Worm (Caenorhabditis elegans): Measurements from ENCODE around the gene atf-4.

Gene atf-4

ce11 chrX:14810718-14811117 lies at the start of gene atf-4:
atf-4 (minus strand) TSS chrX:14810810.
- TF ChIP-seq med-1 (GFP tag; optimal IDR thresholded peaks at IDR 0.05; ENCODE audit: insufficient read depth), result no peak
- no peak for TF ChIP-seq tab-1 (GFP tag; IDR thresholded peaks at IDR 0.05)
- 0 out of 2 replicates have a peak, but pooled peaks have one; percentile 46 for TF ChIP-seq T22C8.4 (GFP tag; IDR thresholded peaks at IDR 0.05)
- TF ChIP-seq cog-1 (tag; optimal IDR thresholded peaks at IDR 0.05), result no peak

- TF ChIP-seq cog-1 (tag; optimal IDR thresholded peaks at IDR 0.05), result peak; percentile 84
- TF ChIP-seq flt-1 (GFP tag; IDR thresholded peaks at IDR 0.05), result peak; percentile 77
- no peak; the same call in 1 of the 2 replicates for TF ChIP-seq ztf-23 (GFP tag; IDR thresholded peaks at IDR 0.05)
- no peak for TF ChIP-seq klf-2 (GFP tag; conservative IDR thresholded peaks at IDR 0.05)
Measured at ce11 chrX:14853712-14854217, 43.2 kb upstream of the atf-4 start, which contains the start of the genes C27C12.1 and C27C12.4. C27C12.1 (minus strand) TSS chrX:14853762. C27C12.4 (plus strand) TSS chrX:14854086.

ce11 chrX:14851904-14852303 lies 41.3 kb upstream of the atf-4 start:
- TF ChIP-seq klf-2 (GFP tag; conservative IDR thresholded peaks at IDR 0.05), result no peak
- TF ChIP-seq cog-1 (tag; optimal IDR thresholded peaks at IDR 0.05), result no peak
- no peak for TF ChIP-seq T22C8.4 (GFP tag; IDR thresholded peaks at IDR 0.05)
- TF ChIP-seq ztf-23 (GFP tag; IDR thresholded peaks at IDR 0.05), result no peak
- no peak for TF ChIP-seq flt-1 (GFP tag; IDR thresholded peaks at IDR 0.05)
- no peak for TF ChIP-seq ref-1 (GFP tag; conservative IDR thresholded peaks at IDR 0.05)
- TF ChIP-seq ztf-29 (GFP tag; IDR thresholded peaks at IDR 0.05), result no peak
- TF ChIP-seq tab-1 (GFP tag; IDR thresholded peaks at IDR 0.05), result no peak
- TF ChIP-seq med-1 (GFP tag; optimal IDR thresholded peaks at IDR 0.05; ENCODE audit: insufficient read depth), result no peak

DNA sequence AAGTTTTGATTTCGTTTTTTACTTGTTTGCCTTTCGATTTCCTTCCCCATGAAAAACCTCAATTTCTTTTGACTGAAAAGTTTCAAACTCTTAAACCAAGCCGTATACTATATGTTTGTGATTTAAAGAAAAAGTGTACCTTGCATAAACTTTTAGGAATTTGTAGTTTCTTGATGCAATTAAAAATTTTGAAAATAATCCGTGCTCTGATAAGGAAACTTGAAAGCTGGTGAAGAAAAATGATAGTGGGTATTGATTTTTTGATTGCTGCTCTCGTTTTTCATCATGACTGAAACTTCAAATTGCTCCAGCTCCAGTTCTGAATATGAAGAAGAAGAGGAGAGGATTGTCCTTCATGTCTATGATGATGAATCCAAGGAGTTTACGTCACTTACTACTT lies 38.4 kb upstream of the atf-4 start, which contains the start of gene acd-3:
Gene acd-3 (plus strand): TSS at position 222 of the 400 bp plus-strand sequence.
- no peak for TF ChIP-seq ztf-29 (GFP tag; IDR thresholded peaks at IDR 0.05)

DNA sequence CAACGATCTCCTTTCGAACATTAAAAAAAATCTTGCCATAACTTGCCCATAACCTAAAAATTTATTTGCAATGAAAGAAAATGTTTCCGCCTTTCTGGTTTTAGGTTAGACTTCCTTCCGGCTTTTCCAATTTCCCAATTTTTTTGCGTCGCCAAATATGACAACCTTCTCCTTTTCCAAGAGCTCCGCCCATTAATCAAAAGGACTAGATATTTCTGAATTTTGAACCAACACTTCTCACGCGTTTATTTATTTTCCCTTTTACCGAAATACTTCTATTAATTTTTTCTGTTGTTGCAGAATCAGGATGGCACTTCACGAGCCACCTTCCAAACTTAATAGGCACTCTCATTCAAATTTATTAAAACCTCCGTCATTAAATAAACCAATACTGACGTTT lies 35.0 kb upstream of the atf-4 start, which contains the start of gene egrh-1:
Gene egrh-1 (plus strand): TSS at position 301 of the 400 bp plus-strand sequence.
- TF ChIP-seq ref-1 (GFP tag; conservative IDR thresholded peaks at IDR 0.05), result no peak

DNA sequence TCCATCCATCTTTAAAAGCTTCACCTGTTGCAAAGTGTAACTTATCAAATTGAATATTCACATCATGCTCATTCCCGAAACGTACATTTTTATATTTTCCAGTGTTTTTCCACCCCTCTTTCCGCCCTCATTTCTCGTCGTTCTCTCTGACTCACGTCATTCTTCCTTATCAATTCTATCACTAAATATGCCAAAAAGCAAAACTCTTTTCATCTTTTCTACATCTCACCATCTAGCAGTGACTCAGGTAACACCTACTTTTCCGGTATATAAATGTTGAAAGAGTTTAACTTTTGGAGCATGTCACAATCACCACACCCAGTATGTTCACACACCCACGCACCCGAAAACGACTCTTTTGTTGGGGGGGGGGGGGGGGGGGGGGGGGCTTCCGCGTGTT lies 33.9 kb upstream of the atf-4 start:
- TF ChIP-seq flt-1 (GFP tag; IDR thresholded peaks at IDR 0.05), result no peak
- TF ChIP-seq ztf-29 (GFP tag; IDR thresholded peaks at IDR 0.05), result no peak

DNA sequence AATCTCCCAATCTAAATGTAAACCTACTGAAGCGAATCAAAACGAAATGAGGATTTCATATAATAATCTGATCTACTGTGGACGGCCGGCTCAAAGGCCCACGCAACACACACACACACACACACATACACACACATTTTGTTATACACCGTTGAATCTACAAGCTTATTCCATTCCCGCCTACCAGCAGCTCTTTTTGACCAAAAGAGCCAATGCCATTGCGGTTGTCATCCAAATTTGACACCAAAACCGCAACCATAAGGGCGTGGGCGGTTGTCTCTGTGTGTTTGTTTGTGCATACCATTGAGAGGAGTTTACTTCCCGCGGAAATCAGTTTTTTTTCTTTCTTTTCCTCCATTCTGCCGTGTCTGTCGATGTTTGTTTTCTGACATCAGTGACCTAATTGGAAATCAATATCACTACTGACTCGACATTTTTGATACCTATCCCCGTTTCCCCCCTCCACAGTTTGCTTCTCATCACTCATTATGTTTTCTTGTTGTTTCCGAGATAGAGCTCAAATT lies 32.3 kb upstream of the atf-4 start:
- no peak for TF ChIP-seq T22C8.4 (GFP tag; IDR thresholded peaks at IDR 0.05)
- no peak for TF ChIP-seq ztf-29 (GFP tag; IDR thresholded peaks at IDR 0.05)
- no peak for TF ChIP-seq ztf-23 (GFP tag; IDR thresholded peaks at IDR 0.05)
- TF ChIP-seq cog-1 (tag; optimal IDR thresholded peaks at IDR 0.05), result no peak
- no peak for TF ChIP-seq klf-2 (GFP tag; conservative IDR thresholded peaks at IDR 0.05)
- TF ChIP-seq med-1 (GFP tag; optimal IDR thresholded peaks at IDR 0.05; ENCODE audit: insufficient read depth), result no peak
- TF ChIP-seq flt-1 (GFP tag; IDR thresholded peaks at IDR 0.05), result no peak
- TF ChIP-seq ref-1 (GFP tag; conservative IDR thresholded peaks at IDR 0.05), result no peak
- TF ChIP-seq tab-1 (GFP tag; IDR thresholded peaks at IDR 0.05), result no peak

- TF ChIP-seq ztf-29 (GFP tag; IDR thresholded peaks at IDR 0.05) (0 out of 2 replicates have a peak, but pooled peaks have one; percentile 7), cog-1 (tag; optimal IDR thresholded peaks at IDR 0.05) (peak; percentile 75), ref-1 (GFP tag; conservative IDR thresholded peaks at IDR 0.05) (no peak), ztf-23 (GFP tag; IDR thresholded peaks at IDR 0.05) (0 out of 2 replicates have a peak, but pooled peaks have one; percentile 42), tab-1 (GFP tag; IDR thresholded peaks at IDR 0.05) (no peak), T22C8.4 (GFP tag; IDR thresholded peaks at IDR 0.05) (no peak), klf-2 (GFP tag; conservative IDR thresholded peaks at IDR 0.05) (no peak), flt-1 (GFP tag; IDR thresholded peaks at IDR 0.05) (peak; percentile 47; the same call in 1 of the 2 replicates), med-1 (GFP tag; optimal IDR thresholded peaks at IDR 0.05; ENCODE audit: insufficient read depth) (no peak)
Measured at ce11 chrX:14841030-14841429, 30.4 kb upstream of the atf-4 start.

DNA sequence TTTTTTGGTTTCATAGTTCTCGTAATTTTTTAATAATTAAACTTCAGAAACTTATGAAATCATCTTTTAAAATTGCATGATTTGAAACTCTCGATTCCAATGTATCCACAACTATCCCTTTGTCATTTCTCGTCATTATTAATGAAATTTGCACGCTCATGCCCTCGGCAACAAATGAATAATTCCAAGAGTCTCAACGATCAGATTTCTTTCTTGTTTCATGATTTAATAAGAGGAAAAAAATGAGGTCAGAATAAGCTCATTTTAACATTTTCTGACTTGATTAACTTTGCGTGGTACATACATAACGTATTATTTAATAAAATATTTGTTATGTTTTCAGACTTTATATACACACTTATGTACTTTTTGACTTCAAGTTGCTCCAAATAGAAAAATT lies 27.7 kb upstream of the atf-4 start:
- TF ChIP-seq ztf-23 (GFP tag; IDR thresholded peaks at IDR 0.05) (no peak), ztf-29 (GFP tag; IDR thresholded peaks at IDR 0.05) (no peak), med-1 (GFP tag; optimal IDR thresholded peaks at IDR 0.05; ENCODE audit: insufficient read depth) (no peak), klf-2 (GFP tag; conservative IDR thresholded peaks at IDR 0.05) (no peak), cog-1 (tag; optimal IDR thresholded peaks at IDR 0.05) (no peak), ref-1 (GFP tag; conservative IDR thresholded peaks at IDR 0.05) (no peak), tab-1 (GFP tag; IDR thresholded peaks at IDR 0.05) (no peak), flt-1 (GFP tag; IDR thresholded peaks at IDR 0.05) (no peak), T22C8.4 (GFP tag; IDR thresholded peaks at IDR 0.05) (no peak)

DNA sequence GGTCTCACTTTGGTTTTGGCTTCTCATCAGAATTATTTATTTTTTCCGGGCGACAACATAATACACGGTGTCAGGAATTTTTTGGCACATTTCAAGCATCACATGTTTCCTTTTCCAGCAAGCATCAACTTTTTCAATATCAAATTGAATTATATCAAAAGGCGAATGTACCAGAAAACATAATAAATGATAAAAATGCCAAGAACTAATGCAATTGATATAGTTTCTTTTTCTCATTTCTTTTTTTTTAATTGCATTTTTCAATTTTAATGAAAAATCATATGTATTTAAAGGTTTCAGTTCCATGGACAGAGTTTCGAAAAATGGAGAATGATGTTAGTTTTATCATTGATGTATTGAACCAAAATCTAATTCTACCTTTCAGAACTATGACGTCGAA lies 20.9 kb upstream of the atf-4 start, which contains the start of gene dpf-2:
Gene dpf-2 (plus strand): TSS at position 301 of the 400 bp plus-strand sequence.
- no peak for TF ChIP-seq ztf-23 (GFP tag; IDR thresholded peaks at IDR 0.05)
- TF ChIP-seq T22C8.4 (GFP tag; IDR thresholded peaks at IDR 0.05), result no peak
- TF ChIP-seq klf-2 (GFP tag; conservative IDR thresholded peaks at IDR 0.05), result no peak
- TF ChIP-seq ref-1 (GFP tag; conservative IDR thresholded peaks at IDR 0.05), result no peak
- no peak for TF ChIP-seq med-1 (GFP tag; optimal IDR thresholded peaks at IDR 0.05; ENCODE audit: insufficient read depth)
- TF ChIP-seq flt-1 (GFP tag; IDR thresholded peaks at IDR 0.05), result no peak

- TF ChIP-seq ref-1 (GFP tag; conservative IDR thresholded peaks at IDR 0.05), result no peak
- TF ChIP-seq tab-1 (GFP tag; IDR thresholded peaks at IDR 0.05), result no peak
- TF ChIP-seq klf-2 (GFP tag; conservative IDR thresholded peaks at IDR 0.05), result no peak
- TF ChIP-seq flt-1 (GFP tag; IDR thresholded peaks at IDR 0.05), result no peak
- no peak for TF ChIP-seq ztf-23 (GFP tag; IDR thresholded peaks at IDR 0.05)
- no peak for TF ChIP-seq cog-1 (tag; optimal IDR thresholded peaks at IDR 0.05)
- no peak for TF ChIP-seq T22C8.4 (GFP tag; IDR thresholded peaks at IDR 0.05)
- no peak for TF ChIP-seq med-1 (GFP tag; optimal IDR thresholded peaks at IDR 0.05; ENCODE audit: insufficient read depth)
- TF ChIP-seq ztf-29 (GFP tag; IDR thresholded peaks at IDR 0.05), result no peak
Measured at ce11 chrX:14828766-14829165, 18.2 kb upstream of the atf-4 start.

Data from whole organism, midembryonic.